Fruit fly (Drosophila melanogaster) whole organism, embryonic: Measurements from ENCODE around the gene Nmdar1.

Source experiments
- Aef1 ChIP-seq: fragments of 200-800 bp; sonication (Bioruptor generic); IDR thresholded peaks from 3 replicates; pipeline ENCODE4 v1.3.6; 2022; ENCODE audit warnings: missing biosample characterization, missing genetic modification characterization
- Bdp1 ChIP-seq: fragments of 200-800 bp; sonication (Bioruptor generic); optimal IDR thresholded peaks from 3 replicates; lab custom pipeline; 2016; ENCODE audit warnings: missing biosample characterization, missing genetic modification characterization
- Bteb2 ChIP-seq: fragments of 200-800 bp; sonication (Bioruptor generic); optimal IDR thresholded peaks from 2 replicates; lab custom pipeline; 2016; ENCODE audit warnings: missing biosample characterization, missing genetic modification characterization
- CG10321 ChIP-seq: fragments of 200-800 bp; sonication (Bioruptor generic); IDR thresholded peaks from 2 replicates; pipeline ENCODE4 v1.3.6; 2022; ENCODE audit warnings: missing biosample characterization, missing genetic modification characterization
- CG14014 ChIP-seq: fragments of 200-800 bp; sonication (Bioruptor generic); IDR thresholded peaks from 2 replicates; pipeline ENCODE4 v1.3.6; 2022; ENCODE audit warnings: missing biosample characterization, missing genetic modification characterization
- CG15514 ChIP-seq: fragments of 200-800 bp; sonication (Bioruptor generic); optimal IDR thresholded peaks from 3 replicates; lab custom pipeline; 2017; ENCODE audit warnings: missing biosample characterization, missing genetic modification characterization, mild to moderate bottlenecking, moderate library complexity, missing genetic modification reagents
- CG1602 ChIP-seq: fragments of 200-800 bp; sonication (Bioruptor generic); optimal IDR thresholded peaks from 3 replicates; lab custom pipeline; 2016; ENCODE audit warnings: missing biosample characterization, missing genetic modification characterization
- CG30431 ChIP-seq: fragments of 200-800 bp; sonication (Bioruptor generic); optimal IDR thresholded peaks from 2 replicates; lab custom pipeline; 2017; ENCODE audit warnings: missing biosample characterization, missing genetic modification characterization
- CG33213 ChIP-seq: fragments of 200-800 bp; sonication (Bioruptor generic); optimal IDR thresholded peaks from 3 replicates; lab custom pipeline; 2016; ENCODE audit warnings: missing biosample characterization, missing genetic modification characterization
- CG42726 ChIP-seq: fragments of 200-800 bp; sonication (Bioruptor generic); IDR thresholded peaks from 2 replicates; pipeline ENCODE4 v1.3.6; 2022; ENCODE audit warnings: missing biosample characterization, missing genetic modification characterization; ENCODE audit not compliant: partially characterized antibody
- CG4854 ChIP-seq: fragments of 200-800 bp; sonication (Bioruptor generic); optimal IDR thresholded peaks from 2 replicates; lab custom pipeline; 2016; ENCODE audit warnings: missing biosample characterization, missing genetic modification characterization, inconsistent platforms
- CG7745 ChIP-seq: fragments of 200-800 bp; sonication (Bioruptor generic); optimal IDR thresholded peaks from 2 replicates; lab custom pipeline; 2018; ENCODE audit warnings: missing biosample characterization, mild to moderate bottlenecking, missing genetic modification characterization, moderate library complexity
- CG8388 ChIP-seq: fragments of 200-800 bp; sonication (Bioruptor generic); optimal IDR thresholded peaks from 2 replicates; lab custom pipeline; 2019; ENCODE audit warnings: missing biosample characterization, mild to moderate bottlenecking, missing genetic modification characterization, moderate library complexity
- CG8765 ChIP-seq: fragments of 200-800 bp; sonication (Bioruptor generic); IDR thresholded peaks from 2 replicates; pipeline ENCODE4 v1.3.6; 2022; ENCODE audit warnings: missing biosample characterization, missing genetic modification characterization
- CG8924 ChIP-seq: fragments of 200-800 bp; optimal IDR thresholded peaks from 3 replicates; lab custom pipeline; 2019; ENCODE audit warnings: missing biosample characterization, mild to moderate bottlenecking, missing genetic modification characterization, moderate library complexity
- D19B ChIP-seq: fragments of 200-800 bp; sonication (Bioruptor generic); optimal IDR thresholded peaks from 2 replicates; lab custom pipeline; 2017; ENCODE audit warnings: missing biosample characterization, mild to moderate bottlenecking, missing genetic modification characterization
- Dref ChIP-seq: fragments of 200-800 bp; sonication (Bioruptor generic); IDR thresholded peaks from 2 replicates; pipeline ENCODE4 v1.3.6; 2022; ENCODE audit warnings: missing biosample characterization, missing genetic modification characterization
- Fer1 ChIP-seq: fragments of 200-800 bp; sonication (Bioruptor generic); optimal IDR thresholded peaks from 2 replicates; lab custom pipeline; 2017; ENCODE audit warnings: missing biosample characterization, mild to moderate bottlenecking, missing genetic modification characterization
- H2.0 ChIP-seq: fragments of 200-800 bp; sonication (Bioruptor generic); IDR thresholded peaks from 2 replicates; pipeline ENCODE4 v1.3.6; 2022; ENCODE audit warnings: missing biosample characterization, missing genetic modification characterization
- HLH4C ChIP-seq: fragments of 200-800 bp; sonication (Bioruptor generic); IDR thresholded peaks from 3 replicates; pipeline ENCODE4 v1.3.6; 2022; ENCODE audit warnings: missing biosample characterization, missing genetic modification characterization; ENCODE audit not compliant: partially characterized antibody
- Hmr ChIP-seq: fragments of 200-800 bp; sonication (Bioruptor generic); optimal IDR thresholded peaks from 3 replicates; lab custom pipeline; 2017; ENCODE audit warnings: mild to moderate bottlenecking, missing biosample characterization, missing genetic modification reagents, missing genetic modification characterization
- Hr78 ChIP-seq, 2 experiments: fragments of 200-800 bp in 1 of 2; fragments of >200 bp in 1 of 2; sonication (Bioruptor generic) in 1 of 2; optimal IDR thresholded peaks; 2 replicates each; lab custom pipeline; 2017 to 2019; ENCODE audit warnings: missing biosample characterization in 2 of 2, missing genetic modification characterization in 2 of 2, mild to moderate bottlenecking in 1 of 2, moderate library complexity in 1 of 2
- NfI ChIP-seq: fragments of 200-800 bp; sonication (Bioruptor generic); optimal IDR thresholded peaks from 3 replicates; lab custom pipeline; 2018; ENCODE audit warnings: missing biosample characterization, mild to moderate bottlenecking, missing genetic modification characterization, moderate library complexity
- Opbp ChIP-seq: fragments of 200-800 bp; sonication (Bioruptor generic); IDR thresholded peaks from 3 replicates; pipeline ENCODE4 v1.3.6; 2022; ENCODE audit warnings: missing biosample characterization, missing genetic modification characterization; ENCODE audit not compliant: partially characterized antibody
- Optix ChIP-seq: fragments of 200-800 bp; sonication (Bioruptor generic); IDR thresholded peaks from 3 replicates; pipeline ENCODE4 v1.3.6; 2022; ENCODE audit warnings: missing biosample characterization, missing genetic modification characterization
- Sin3A ChIP-seq: fragments of >200 bp; optimal IDR thresholded peaks from 2 replicates; lab custom pipeline; 2018
- Six4 ChIP-seq: fragments of 200-800 bp; sonication (Bioruptor generic); optimal IDR thresholded peaks from 2 replicates; lab custom pipeline; 2016; ENCODE audit warnings: missing biosample characterization, missing genetic modification characterization
- Vsx1 ChIP-seq: fragments of 200-800 bp; sonication (Bioruptor generic); optimal IDR thresholded peaks from 2 replicates; lab custom pipeline; 2017; ENCODE audit warnings: missing biosample characterization, mild to moderate bottlenecking, missing genetic modification characterization, missing genetic modification reagents
- ab ChIP-seq: fragments of 200-800 bp; sonication (Bioruptor generic); optimal IDR thresholded peaks from 2 replicates; lab custom pipeline; 2016; ENCODE audit warnings: missing biosample characterization, missing genetic modification characterization
- bigmax ChIP-seq: fragments of 200-800 bp; sonication (Bioruptor generic); optimal IDR thresholded peaks from 2 replicates; lab custom pipeline; 2018; ENCODE audit warnings: missing biosample characterization, mild to moderate bottlenecking, missing genetic modification characterization
- cato ChIP-seq: fragments of 200-800 bp; sonication (Bioruptor generic); optimal IDR thresholded peaks from 2 replicates; lab custom pipeline; 2016; ENCODE audit warnings: missing biosample characterization, missing genetic modification characterization, borderline replicate concordance
- chn ChIP-seq: fragments of 200-800 bp; sonication (Bioruptor generic); optimal IDR thresholded peaks from 2 replicates; lab custom pipeline; 2016; ENCODE audit warnings: missing biosample characterization, missing genetic modification characterization
- ci ChIP-seq: fragments of 200-800 bp; sonication (Bioruptor generic); IDR thresholded peaks from 3 replicates; pipeline ENCODE4 v1.3.6; 2022; ENCODE audit warnings: missing biosample characterization, missing genetic modification characterization
- corto ChIP-seq: fragments of 200-800 bp; sonication (Bioruptor generic); optimal IDR thresholded peaks from 2 replicates; lab custom pipeline; 2016; ENCODE audit warnings: missing biosample characterization, mild to moderate bottlenecking, missing genetic modification characterization, moderate library complexity
- crol ChIP-seq: fragments of 200-800 bp; sonication (Bioruptor generic); IDR thresholded peaks from 2 replicates; pipeline ENCODE4 v1.3.6; 2022; ENCODE audit warnings: missing biosample characterization, missing genetic modification characterization
- dimm ChIP-seq: fragments of 200-800 bp; sonication (Bioruptor generic); IDR thresholded peaks from 2 replicates; pipeline ENCODE4 v1.3.6; 2022; ENCODE audit warnings: missing biosample characterization, missing genetic modification characterization
- fd3F ChIP-seq: fragments of 200-800 bp; sonication (Bioruptor generic); optimal IDR thresholded peaks from 2 replicates; lab custom pipeline; 2018; ENCODE audit warnings: missing biosample characterization, mild to moderate bottlenecking, missing genetic modification characterization, moderate library complexity
- fru ChIP-seq: fragments of >200 bp; optimal IDR thresholded peaks from 2 replicates; lab custom pipeline; 2017
- gt ChIP-seq: fragments of 200-800 bp; sonication (Bioruptor generic); IDR thresholded peaks from 2 replicates; pipeline ENCODE4 v1.3.6; 2022; ENCODE audit warnings: missing biosample characterization, missing genetic modification characterization
- h ChIP-seq: fragments of >200 bp; optimal IDR thresholded peaks from 2 replicates; lab custom pipeline; 2017
- her ChIP-seq: fragments of 200-800 bp; sonication (Bioruptor generic); optimal IDR thresholded peaks from 2 replicates; lab custom pipeline; 2016; ENCODE audit warnings: missing biosample characterization, missing genetic modification characterization
- klu ChIP-seq: fragments of 200-800 bp; sonication (Bioruptor generic); IDR thresholded peaks from 2 replicates; pipeline ENCODE4 v1.3.6; 2022; ENCODE audit warnings: missing biosample characterization, missing genetic modification characterization
- ranshi ChIP-seq: fragments of 200-800 bp; sonication (Bioruptor generic); IDR thresholded peaks from 2 replicates; pipeline ENCODE4 v1.3.6; 2022; ENCODE audit warnings: missing biosample characterization, missing genetic modification characterization
- repo ChIP-seq: fragments of 200-800 bp; sonication (Bioruptor generic); optimal IDR thresholded peaks from 2 replicates; lab custom pipeline; 2016; ENCODE audit warnings: missing biosample characterization, missing genetic modification characterization
- ro ChIP-seq: fragments of 200-800 bp; sonication (Bioruptor generic); IDR thresholded peaks from 2 replicates; pipeline ENCODE4 v1.3.6; 2022; ENCODE audit warnings: missing biosample characterization, missing genetic modification characterization
- row ChIP-seq: fragments of 200-800 bp; sonication (Bioruptor generic); IDR thresholded peaks from 3 replicates; pipeline ENCODE4 v1.3.6; 2022; ENCODE audit warnings: missing biosample characterization, missing genetic modification characterization
- sima ChIP-seq: fragments of 200-800 bp; sonication (Bioruptor generic); optimal IDR thresholded peaks from 2 replicates; lab custom pipeline; 2016; ENCODE audit warnings: missing biosample characterization, missing genetic modification characterization
- slp2 ChIP-seq: fragments of 200-800 bp; sonication (Bioruptor generic); optimal IDR thresholded peaks from 2 replicates; lab custom pipeline; 2016; ENCODE audit warnings: missing biosample characterization, missing genetic modification characterization
- sr ChIP-seq: fragments of 200-800 bp; sonication (Bioruptor generic); IDR thresholded peaks from 3 replicates; pipeline ENCODE4 v1.3.6; 2022; ENCODE audit warnings: missing biosample characterization, missing genetic modification characterization
- ttk ChIP-seq: fragments of 200-800 bp; sonication (Bioruptor generic); IDR thresholded peaks from 2 replicates; pipeline ENCODE4 v2.1.2; 2022; ENCODE audit warnings: missing biosample characterization, missing genetic modification characterization
- vvl ChIP-seq: fragments of 200-800 bp; sonication (Bioruptor generic); IDR thresholded peaks from 2 replicates; pipeline ENCODE4 v1.3.6; 2022; ENCODE audit warnings: missing biosample characterization, missing genetic modification characterization
- wdn ChIP-seq: fragments of 200-800 bp; sonication (Bioruptor generic); IDR thresholded peaks from 2 replicates; pipeline ENCODE4 v1.3.6; 2022; ENCODE audit warnings: missing biosample characterization, missing genetic modification characterization

Nmdar1 gene

DNA sequence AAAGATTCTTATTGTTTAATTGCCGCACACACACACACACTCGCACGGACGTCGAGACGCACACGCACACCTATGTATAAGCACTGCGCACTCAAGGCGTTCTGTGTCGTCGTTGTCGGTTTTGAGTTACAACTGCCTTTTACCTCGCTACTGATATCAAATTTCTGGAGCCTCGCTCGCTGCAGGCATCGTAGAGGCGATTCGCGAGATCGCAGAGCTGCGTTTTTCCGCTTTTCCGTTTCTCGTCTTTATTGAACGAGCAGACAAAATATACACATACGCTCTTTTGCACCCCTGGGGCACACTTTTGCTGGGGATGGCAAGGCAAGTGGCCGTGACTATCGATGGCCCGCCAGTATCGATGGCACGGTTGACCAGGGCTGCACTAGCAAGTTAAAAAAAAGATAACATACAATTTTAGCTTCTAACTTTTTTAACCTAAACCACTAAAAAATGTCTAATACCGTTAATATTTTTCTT lies 24.4 kb upstream of the Nmdar1 start, which contains the start of gene CG2519 (continued):
- peak; percentile 73 for TF ChIP-seq Fer1 (GFP tag; lab: Kevin White, UChicago)
- TF ChIP-seq wdn (GFP tag; lab: Robert Waterston, UW), result peak; percentile 77; the same call in 1 of the 2 replicates
- peak; percentile 67 for TF ChIP-seq her (GFP tag; lab: Kevin White, UChicago)
- TF ChIP-seq CG10321 (GFP tag; lab: Robert Waterston, UW), result no peak
- TF ChIP-seq Vsx1 (GFP tag; lab: Kevin White, UChicago), result no peak
- TF ChIP-seq h (lab: Kevin White, UChicago), result no peak
- peak; percentile 45; the same call in 1 of the 3 replicates for TF ChIP-seq Aef1 (GFP tag; lab: Robert Waterston, UW)
- TF ChIP-seq Hr78 (GFP tag; optimal IDR thresholded peaks at IDR 0.05; lab: Kevin White, UChicago), result no peak
- peak; percentile 25; the same call in 1 of the 2 replicates for TF ChIP-seq CG8765 (GFP tag; lab: Robert Waterston, UW)
- no peak for TF ChIP-seq dimm (GFP tag; lab: Robert Waterston, UW)
- TF ChIP-seq cato (GFP tag; lab: Kevin White, UChicago), result no peak
- peak; percentile 53; the same call in 1 of the 2 replicates for TF ChIP-seq ranshi (GFP tag; lab: Robert Waterston, UW)
- peak; percentile 94 for TF ChIP-seq CG42726 (GFP tag; lab: Robert Waterston, UW)
- TF ChIP-seq ab (GFP tag; lab: Kevin White, UChicago), result no peak
- no peak for TF ChIP-seq Hmr (GFP tag; lab: Kevin White, UChicago)
- peak; percentile 62 for TF ChIP-seq chn
- 0 out of 3 replicates have a peak, but pooled peaks have one; percentile 40 for TF ChIP-seq Optix (GFP tag; lab: Robert Waterston, UW)
- TF ChIP-seq repo (GFP tag; lab: Kevin White, UChicago), result no peak
- TF ChIP-seq CG7745, result no peak
- peak; percentile 57 for TF ChIP-seq Sin3A (lab: Kevin White, UChicago)
- TF ChIP-seq CG8388 (GFP tag; lab: Kevin White, UChicago), result no peak
- no peak for TF ChIP-seq NfI (GFP tag; lab: Kevin White, UChicago)
- TF ChIP-seq ttk (GFP tag; lab: Robert Waterston, UW), result peak; percentile 48; the same call in 1 of the 2 replicates
- TF ChIP-seq corto (GFP tag; lab: Kevin White, UChicago), result no peak
- TF ChIP-seq crol (GFP tag; lab: Robert Waterston, UW), result no peak
- no peak for TF ChIP-seq sr (GFP tag; lab: Robert Waterston, UW)
- no peak for TF ChIP-seq sima (GFP tag; lab: Kevin White, UChicago)
- TF ChIP-seq CG1602 (GFP tag; lab: Kevin White, UChicago), result peak; percentile 42
- TF ChIP-seq H2.0 (GFP tag; lab: Robert Waterston, UW), result peak; percentile 52
- TF ChIP-seq vvl (GFP tag; lab: Robert Waterston, UW), result no peak
- TF ChIP-seq Six4, result peak; percentile 51
- no peak for TF ChIP-seq gt
- TF ChIP-seq CG4854, result no peak
- TF ChIP-seq CG14014, result peak; percentile 49; the same call in 1 of the 2 replicates
- TF ChIP-seq bigmax (GFP tag; lab: Kevin White, UChicago), result peak; percentile 66
- peak; percentile 57 for TF ChIP-seq slp2
- TF ChIP-seq fd3F (GFP tag; lab: Kevin White, UChicago), result no peak
- TF ChIP-seq CG30431 (GFP tag; lab: Kevin White, UChicago), result no peak
- TF ChIP-seq Bdp1 (GFP tag; lab: Kevin White, UChicago), result peak; percentile 39
- TF ChIP-seq Opbp (GFP tag; lab: Robert Waterston, UW), result peak; percentile 96
- peak; percentile 76 for TF ChIP-seq CG8924 (tag; lab: Kevin White, UChicago)
- TF ChIP-seq row (GFP tag; lab: Robert Waterston, UW), result peak; percentile 86
- TF ChIP-seq D19B, result no peak
- peak; percentile 95 for TF ChIP-seq Dref (GFP tag; lab: Robert Waterston, UW)
- no peak for TF ChIP-seq fru (lab: Kevin White, UChicago)
- TF ChIP-seq CG33213 (GFP tag; lab: Kevin White, UChicago), result peak; percentile 52
- TF ChIP-seq HLH4C (GFP tag; lab: Robert Waterston, UW), result peak; percentile 96
- TF ChIP-seq CG15514 (GFP tag; lab: Kevin White, UChicago), result peak; percentile 86
- TF ChIP-seq klu, result no peak
- TF ChIP-seq Bteb2, result peak; percentile 61
- TF ChIP-seq ci (GFP tag; lab: Robert Waterston, UW), result peak; percentile 66
- no peak; the same call in 1 of the 2 replicates for TF ChIP-seq ro (GFP tag; lab: Robert Waterston, UW)
